Worm (Caenorhabditis elegans): ENCODE measurements around the gene cdgs-1.

cdgs-1 gene

ce11 chrIV:7815683-7816183 lies at the start of gene cdgs-1 (continued):
- no peak for TF ChIP-seq nhr-76 (tag; optimal IDR thresholded peaks at IDR 0.05)
- no peak for TF ChIP-seq nhr-10 (tag; optimal IDR thresholded peaks at IDR 0.05)

ce11 chrIV:7851291-7851690 lies 35.8 kb upstream of the cdgs-1 start:
- no peak for TF ChIP-seq nhr-6 (tag; optimal IDR thresholded peaks at IDR 0.05)
- peak in 1 of 2 experiments; percentile 87 for TF ChIP-seq unc-62 (GFP tag; optimal IDR thresholded peaks at IDR 0.05 in 1 of 2)
- no peak for TF ChIP-seq unc-62 (tag; optimal IDR thresholded peaks at IDR 0.05)
- no peak for TF ChIP-seq jun-1 (tag; optimal IDR thresholded peaks at IDR 0.05)
- TF ChIP-seq aha-1 (tag) = peak; percentile 64
- TF ChIP-seq duxl-1 (tag; optimal IDR thresholded peaks at IDR 0.05; ENCODE audit: poor library complexity) = no peak
- no peak for TF ChIP-seq nhr-10 (tag; optimal IDR thresholded peaks at IDR 0.05)
- no peak for TF ChIP-seq rbr-2 (tag; optimal IDR thresholded peaks at IDR 0.05)
- no peak for TF ChIP-seq R02D3.7 (tag; optimal IDR thresholded peaks at IDR 0.05)

- TF ChIP-seq ceh-32 (tag; optimal IDR thresholded peaks at IDR 0.05; ENCODE audit: poor library complexity) (no peak), aha-1 (tag) (peak; percentile 89)
These were observed 34.8 kb upstream of the cdgs-1 start for ce11 chrIV:7850329-7850728.

- TF ChIP-seq unc-62 (GFP tag; optimal IDR thresholded peaks at IDR 0.05 in 1 of 2) (peak in 1 of 2 experiments; percentile 29), unc-62 (tag; optimal IDR thresholded peaks at IDR 0.05) (no peak), nhr-28 (tag; optimal IDR thresholded peaks at IDR 0.05) (no peak), cey-2 (tag; optimal IDR thresholded peaks at IDR 0.05; ENCODE audit: borderline replicate concordance, insufficient read depth) (no peak), zfp-2 (tag; optimal IDR thresholded peaks at IDR 0.05) (no peak)
These were observed 33.7 kb upstream of the cdgs-1 start for ce11 chrIV:7849235-7849634.

- TF ChIP-seq madf-5 (GFP tag; IDR thresholded peaks at IDR 0.05) (no peak), ZK546.5 (tag; optimal IDR thresholded peaks at IDR 0.05) (no peak), spr-1 (tag; optimal IDR thresholded peaks at IDR 0.05) (no peak), mdl-1 (tag; optimal IDR thresholded peaks at IDR 0.05) (no peak), lin-38 (GFP tag; IDR thresholded peaks at IDR 0.05) (no peak), hlh-30 (tag; optimal IDR thresholded peaks at IDR 0.05; ENCODE audit: insufficient read depth) (peak; percentile 3), dve-1 (tag; optimal IDR thresholded peaks at IDR 0.05; ENCODE audit: insufficient read depth) (no peak), daf-8 (GFP tag; IDR thresholded peaks at IDR 0.05) (no peak), Y48G9A.11 (GFP tag; IDR thresholded peaks at IDR 0.05) (no peak), unc-39 (tag; optimal IDR thresholded peaks at IDR 0.05) (no peak), mep-1 (tag; optimal IDR thresholded peaks at IDR 0.05) (no peak), ces-1 (GFP tag; optimal IDR thresholded peaks at IDR 0.05) (no peak), mes-2 (tag; optimal IDR thresholded peaks at IDR 0.05; ENCODE audit: poor library complexity, severe bottlenecking) (peak; percentile 29), hlh-11 (tag; optimal IDR thresholded peaks at IDR 0.05) (no peak), lim-7 (GFP tag; IDR thresholded peaks at IDR 0.05) (no peak), nhr-28 (tag; optimal IDR thresholded peaks at IDR 0.05) (no peak), zip-11 (GFP tag; IDR thresholded peaks at IDR 0.05) (no peak)
These were observed 30.9 kb upstream of the cdgs-1 start, which contains the start of gene C06A6.2 for ce11 chrIV:7846386-7846785. Gene C06A6.2, plus strand, starts transcription at chrIV:7846622.

- TF ChIP-seq dpl-1 (GFP tag; optimal IDR thresholded peaks at IDR 0.05) = peak; percentile 46
- no peak for TF ChIP-seq spr-3 (GFP tag; optimal IDR thresholded peaks at IDR 0.05)
- peak; percentile 70; the same call in 1 of the 2 replicates for TF ChIP-seq ceh-20 (GFP tag; IDR thresholded peaks at IDR 0.05)
- no peak for TF ChIP-seq lim-7 (GFP tag; IDR thresholded peaks at IDR 0.05)
- no peak for TF ChIP-seq mdt-29 (GFP tag; IDR thresholded peaks at IDR 0.05)
- peak; percentile 52 for TF ChIP-seq zag-1 (tag; optimal IDR thresholded peaks at IDR 0.05)
- TF ChIP-seq ceh-62 (tag; optimal IDR thresholded peaks at IDR 0.05) = no peak
- TF ChIP-seq nhr-25 (tag; optimal IDR thresholded peaks at IDR 0.05; ENCODE audit: borderline replicate concordance, insufficient read depth) = peak; percentile 73
- peak; percentile 59 for TF ChIP-seq fkh-10 (GFP tag; optimal IDR thresholded peaks at IDR 0.05)
- TF ChIP-seq saeg-2 (GFP tag; IDR thresholded peaks at IDR 0.05) = no peak
- TF ChIP-seq jun-1 (tag; optimal IDR thresholded peaks at IDR 0.05) = peak; percentile 11
- no peak for TF ChIP-seq fos-1 (tag; optimal IDR thresholded peaks at IDR 0.05)
- no peak for TF ChIP-seq ceh-82 (tag; optimal IDR thresholded peaks at IDR 0.05)
- TF ChIP-seq ctbp-1 (GFP tag; IDR thresholded peaks at IDR 0.05) = peak; percentile 70
- no peak for TF ChIP-seq duxl-1 (tag; optimal IDR thresholded peaks at IDR 0.05; ENCODE audit: poor library complexity)
- no peak for TF ChIP-seq dmd-9 (GFP tag; IDR thresholded peaks at IDR 0.05)
These were observed 30.1 kb upstream of the cdgs-1 start for ce11 chrIV:7845585-7845984.

All from whole organism, L4 larva.